Worm (Caenorhabditis elegans): Measurements from ENCODE around the gene hgap-2.
A peak's percentile ranks its signal among the peaks of the same experiment; 100 is the strongest.

hgap-2 gene

ce11 chrII:8707024-8707423 lies 22.3 kb upstream of the hgap-2 start, which contains the start of gene cup-16:
TSS of gene cup-16 (plus strand) at chrII:8707155.
- no peak for TF ChIP-seq B0019.2 (GFP tag; conservative IDR thresholded peaks at IDR 0.05)
- TF ChIP-seq somi-1 (GFP tag; optimal IDR thresholded peaks at IDR 0.05), result peak; percentile 49

- TF ChIP-seq ztf-18 (tag; optimal IDR thresholded peaks at IDR 0.05) (no peak), nhr-80 (tag; optimal IDR thresholded peaks at IDR 0.05) (peak; percentile 16)
These were observed 19.7 kb upstream of the hgap-2 start, which contains the start of gene prx-5 for ce11 chrII:8704413-8704874. TSS of gene prx-5 (plus strand) at chrII:8704824.

DNA sequence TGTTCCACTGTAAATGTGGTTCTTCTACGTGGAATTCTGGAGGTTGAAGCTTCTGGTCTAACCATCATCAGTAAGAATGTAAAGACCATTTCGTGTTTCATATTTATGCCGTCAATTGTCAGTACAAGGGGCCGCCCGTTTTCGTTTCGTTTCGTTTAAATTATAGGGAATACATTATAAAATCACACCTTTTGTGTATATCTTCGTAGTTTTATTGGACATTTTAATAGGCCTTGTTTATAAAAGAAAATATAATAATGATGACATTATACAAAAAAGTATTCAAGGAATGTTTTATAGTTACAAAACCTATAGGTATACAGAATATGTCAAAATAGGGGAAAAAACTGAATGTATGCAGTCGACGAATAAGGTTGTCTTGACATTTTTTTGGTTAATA lies 19.0 kb upstream of the hgap-2 start, which contains the start of gene ceh-7:
Gene ceh-7 (minus strand): TSS at position 101 of the 400 bp plus-strand sequence.
- TF ChIP-seq let-607 (tag; optimal IDR thresholded peaks at IDR 0.05) (no peak), mcd-1 (GFP tag; IDR thresholded peaks at IDR 0.05) (no peak), snpc-3.4 (tag; optimal IDR thresholded peaks at IDR 0.05) (no peak), Y67H2A.10 (GFP tag; conservative IDR thresholded peaks at IDR 0.05) (no peak), hlh-26 (GFP tag; conservative IDR thresholded peaks at IDR 0.05) (no peak), sea-2 (GFP tag; IDR thresholded peaks at IDR 0.05) (no peak), nhr-120 (GFP tag; IDR thresholded peaks at IDR 0.05) (no peak), ceh-91 (GFP tag; IDR thresholded peaks at IDR 0.05) (no peak), F33H1.4 (GFP tag; IDR thresholded peaks at IDR 0.05) (no peak)

DNA sequence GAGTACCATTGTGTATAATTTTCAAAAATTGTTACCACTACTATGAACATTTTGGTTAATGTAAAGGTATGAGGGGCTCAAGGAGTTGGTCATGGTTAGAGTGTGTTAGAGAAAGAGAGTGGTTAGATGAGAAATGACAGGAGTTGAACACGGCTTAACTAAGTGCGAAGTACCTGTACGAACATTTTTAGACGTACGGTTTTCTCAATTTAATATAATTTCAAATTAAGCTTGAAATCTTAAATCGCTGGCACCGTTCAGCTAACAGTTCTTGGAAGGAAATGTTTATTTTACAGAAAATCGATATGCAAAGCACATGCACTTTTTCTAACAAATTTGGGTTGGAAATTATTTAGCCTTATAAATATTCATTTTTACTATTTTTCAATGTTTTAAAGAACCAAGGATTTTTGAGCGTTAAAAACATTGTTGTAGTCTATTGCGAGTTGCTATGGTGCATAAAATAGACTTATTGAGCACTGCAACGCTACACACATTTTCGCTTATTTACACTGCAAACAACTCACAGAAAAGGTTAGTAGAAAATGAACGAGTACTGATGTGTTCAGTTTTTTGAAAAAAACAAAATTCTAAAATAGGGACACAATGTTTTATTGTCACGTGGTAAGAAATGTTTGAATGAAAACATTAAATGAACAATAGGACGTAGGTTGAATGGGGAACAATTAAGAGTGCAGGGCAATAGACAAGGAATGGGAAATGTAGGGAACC lies 17.1 kb upstream of the hgap-2 start, which contains the start of gene sphk-1:
Gene sphk-1 (minus strand): TSS at position 51 of the 732 bp plus-strand sequence.
- TF ChIP-seq ets-4 (GFP tag; optimal IDR thresholded peaks at IDR 0.05) (no peak), B0336.3 (GFP tag; IDR thresholded peaks at IDR 0.05) (no peak), B0035.1 (tag; optimal IDR thresholded peaks at IDR 0.05) (no peak)

DNA sequence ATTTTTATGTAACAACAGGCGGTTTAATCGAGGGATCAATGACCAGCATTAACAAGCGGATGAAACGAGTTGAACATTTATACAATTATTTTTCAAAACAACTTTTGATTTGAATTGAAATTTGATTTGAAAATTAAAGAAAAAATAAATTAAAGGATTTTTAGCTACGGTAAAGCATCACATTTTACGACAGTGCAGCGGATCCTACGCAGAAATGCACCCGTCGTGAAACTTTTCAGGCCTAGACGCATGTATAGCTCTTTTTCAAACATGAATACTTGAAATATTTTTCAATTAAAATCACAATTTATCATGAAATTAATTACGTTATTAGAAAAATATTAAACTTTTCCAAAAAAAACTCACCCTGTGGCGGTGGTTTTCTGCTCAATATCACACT lies 16.3 kb upstream of the hgap-2 start:
- TF ChIP-seq madf-8 (GFP tag; conservative IDR thresholded peaks at IDR 0.05) (peak; percentile 77), mes-4 (tag; optimal IDR thresholded peaks at IDR 0.05) (no peak), madf-6 (GFP tag; IDR thresholded peaks at IDR 0.05) (peak; percentile 72), xnd-1 (tag; optimal IDR thresholded peaks at IDR 0.05) (peak; percentile 57), lsl-1 (GFP tag; optimal IDR thresholded peaks at IDR 0.05) (peak; percentile 51), gei-17 (GFP tag; optimal IDR thresholded peaks at IDR 0.05) (no peak), die-1 (tag; optimal IDR thresholded peaks at IDR 0.05) (no peak)

DNA sequence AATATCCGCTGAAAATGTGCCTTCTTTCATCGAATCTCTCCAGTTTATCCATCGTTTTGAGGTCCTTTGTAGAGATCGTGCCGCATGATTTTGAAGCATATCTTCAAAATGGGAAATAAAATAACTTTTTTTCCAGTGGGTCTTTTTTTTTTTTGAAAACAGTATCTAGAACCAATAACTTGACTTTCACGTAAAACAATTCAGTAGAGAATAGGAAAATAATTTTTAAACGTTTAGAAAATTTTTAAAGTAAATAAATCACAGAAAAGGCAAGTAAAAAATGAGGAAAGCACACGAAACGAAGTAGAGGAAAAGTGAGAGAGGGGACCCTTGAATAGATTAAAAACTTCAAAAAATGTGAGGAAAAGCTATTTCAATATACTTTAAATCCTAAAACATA lies 14.1 kb upstream of the hgap-2 start, which contains the start of gene chdh-1:
Gene chdh-1 (minus strand): TSS at position 101 of the 400 bp plus-strand sequence.
- no peak for TF ChIP-seq hlh-26 (GFP tag; conservative IDR thresholded peaks at IDR 0.05)
- peak; percentile 15 for TF ChIP-seq F10E7.11 (tag; optimal IDR thresholded peaks at IDR 0.05)

ce11 chrII:8695783-8696182 lies 11.1 kb upstream of the hgap-2 start, which contains the start of gene C34C6.10:
TSS of gene C34C6.10 (minus strand) at chrII:8695883.
- no peak for TF ChIP-seq Y67H2A.10 (GFP tag; conservative IDR thresholded peaks at IDR 0.05)
- TF ChIP-seq bed-1 (GFP tag; IDR thresholded peaks at IDR 0.05), result no peak
- no peak for TF ChIP-seq ztf-3 (GFP tag; optimal IDR thresholded peaks at IDR 0.05)
- TF ChIP-seq chd-7 (tag; optimal IDR thresholded peaks at IDR 0.05), result no peak
- no peak for TF ChIP-seq hmg-20 (GFP tag; IDR thresholded peaks at IDR 0.05)
- TF ChIP-seq B0035.1 (tag; optimal IDR thresholded peaks at IDR 0.05), result no peak
- TF ChIP-seq F33H1.4 (GFP tag; IDR thresholded peaks at IDR 0.05), result no peak
- TF ChIP-seq mel-28 (tag; optimal IDR thresholded peaks at IDR 0.05; ENCODE audit: borderline replicate concordance), result no peak
